Worm (Caenorhabditis elegans): Measurements from ENCODE around the gene alp-1.

ce11 chrIV:8815162-8815561 lies 37.1 kb upstream of the alp-1 start:
- TF ChIP-seq snpc-4 (tag; optimal IDR thresholded peaks at IDR 0.05), result no peak
- TF ChIP-seq alr-1 (tag; optimal IDR thresholded peaks at IDR 0.05), result no peak
- no peak for TF ChIP-seq Y55F3AM.14 (GFP tag; optimal IDR thresholded peaks at IDR 0.05)
- TF ChIP-seq lsy-2 (tag; optimal IDR thresholded peaks at IDR 0.05), result no peak
- TF ChIP-seq elt-3 (tag; optimal IDR thresholded peaks at IDR 0.05), result no peak
- peak; percentile 55 for TF ChIP-seq sma-9 (GFP tag; optimal IDR thresholded peaks at IDR 0.05)
- no peak for TF ChIP-seq sma-9 (tag; optimal IDR thresholded peaks at IDR 0.05)
- no peak for TF ChIP-seq unc-39 (tag; optimal IDR thresholded peaks at IDR 0.05)
- TF ChIP-seq unc-62 (GFP tag; optimal IDR thresholded peaks at IDR 0.05), result no peak

All from whole organism, L2 larva.